Worm (Caenorhabditis elegans): ENCODE measurements around the gene sra-9.

DNA sequence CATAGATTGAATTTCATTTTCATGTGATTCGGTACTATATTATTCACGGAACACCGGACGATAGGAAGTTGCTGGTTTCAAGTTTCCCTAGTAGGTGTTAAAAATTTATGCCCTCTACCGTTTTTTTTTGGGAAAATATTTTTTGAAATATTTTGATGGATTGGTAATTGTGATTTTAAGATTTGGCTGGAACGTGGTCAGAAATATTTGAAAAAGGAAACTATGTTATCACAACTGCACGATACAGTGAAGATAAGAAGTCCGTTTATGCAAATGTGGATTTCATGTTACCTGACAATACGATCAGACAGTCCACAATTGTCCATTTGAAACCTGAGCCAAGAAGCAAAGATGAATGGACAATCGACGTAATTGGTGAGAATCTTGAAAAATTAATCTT, 9.1 kb upstream of the sra-9 start, which contains the start of gene AH6.17:
- TF ChIP-seq ceh-18 (tag; optimal IDR thresholded peaks at IDR 0.05) (no peak), zip-5 (tag; optimal IDR thresholded peaks at IDR 0.05) (no peak), ama-1 (optimal IDR thresholded peaks at IDR 0.05) (no peak), ceh-45 (GFP tag; IDR thresholded peaks at IDR 0.05) (no peak), elt-4 (tag; optimal IDR thresholded peaks at IDR 0.05) (no peak), fax-1 (tag; optimal IDR thresholded peaks at IDR 0.05) (no peak), npax-4 (tag; optimal IDR thresholded peaks at IDR 0.05) (no peak), tbx-2 (tag; optimal IDR thresholded peaks at IDR 0.05) (no peak), F13H6.1 (tag; optimal IDR thresholded peaks at IDR 0.05) (no peak)

Measured in whole organism, late embryonic.